Worm (Caenorhabditis elegans) whole organism, mixed stage, embryonic: Measurements from ENCODE around the gene ddl-3.

Experiments used
- bed-3 ChIP-seq: fragments of 200-800 bp; sonication (Bioruptor generic); optimal IDR thresholded peaks from 3 replicates; lab custom pipeline; 2018; ENCODE audit warnings: mild to moderate bottlenecking, missing genetic modification characterization, moderate library complexity, missing compliant biosample characterization
- ceh-43 ChIP-seq: fragments of 200-800 bp; sonication (Bioruptor generic); optimal IDR thresholded peaks from 2 replicates; lab custom pipeline; 2018; ENCODE audit warnings: mild to moderate bottlenecking, missing genetic modification characterization, moderate library complexity, missing compliant biosample characterization
- lsy-2 ChIP-seq: fragments of 150-350 bp; optimal IDR thresholded peaks from 2 replicates; lab custom pipeline; 2014; ENCODE audit warnings: missing biosample characterization, missing genetic modification characterization
- mab-5 ChIP-seq: fragments of 150-350 bp; optimal IDR thresholded peaks from 2 replicates; lab custom pipeline; 2014; ENCODE audit warnings: missing biosample characterization, missing genetic modification characterization
- pha-4 ChIP-seq: fragments of 150-350 bp; optimal IDR thresholded peaks from 2 replicates; lab custom pipeline; 2018; ENCODE audit warnings: missing biosample characterization, missing genetic modification reagents, missing genetic modification characterization

DNA sequence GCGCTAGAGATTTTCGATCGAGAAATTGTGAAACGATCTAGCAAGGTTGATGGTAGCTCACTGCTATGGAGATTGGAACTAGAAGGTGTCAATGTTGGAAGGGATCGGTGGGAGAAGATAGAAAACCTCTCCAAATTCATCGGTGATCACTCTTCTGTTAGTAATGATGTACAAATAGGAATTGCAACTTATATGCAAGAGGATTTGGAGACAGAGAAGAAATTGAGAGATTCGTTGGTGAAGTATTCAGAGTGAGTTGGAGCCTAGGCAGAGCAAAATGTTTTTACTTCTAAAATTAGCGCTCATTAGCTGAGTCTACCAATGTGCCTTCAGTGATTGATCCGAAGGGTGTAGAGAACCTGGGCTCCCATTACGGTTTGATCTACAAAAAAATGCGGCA is 49.9 kb downstream of the ddl-3 start:
- no peak for TF ChIP-seq bed-3
- TF ChIP-seq lsy-2 (tag; lab: Kevin White, UChicago): no peak
- TF ChIP-seq pha-4: no peak
- no peak for TF ChIP-seq mab-5 (tag; lab: Kevin White, UChicago)
- TF ChIP-seq ceh-43 (GFP tag; lab: Kevin White, UChicago): no peak
